Worm (Caenorhabditis elegans) whole organism, young adult: Measurements from ENCODE around the gene Y45G5AL.1.

Experiments
- B0019.2 ChIP-seq: fragments of 200-800 bp; sonication (Bioruptor generic); conservative IDR thresholded peaks from 2 replicates; pipeline ENCODE4 v1.3.6; 2022; ENCODE audit warnings: missing genetic modification reagents, missing genetic modification characterization, missing compliant biosample characterization
- C17E4.6 ChIP-seq: fragments of 200-800 bp; sonication (Bioruptor generic); IDR thresholded peaks from 2 replicates; pipeline ENCODE4 v1.3.6; 2022; ENCODE audit warnings: missing genetic modification reagents, missing genetic modification characterization, missing compliant biosample characterization
- D2030.7 ChIP-seq: fragments of 200-800 bp; sonication (Bioruptor generic); IDR thresholded peaks from 2 replicates; pipeline ENCODE4 v1.3.6; 2022; ENCODE audit warnings: missing genetic modification reagents, missing genetic modification characterization, missing compliant biosample characterization
- F22D6.2 ChIP-seq: sonication (generic microtip); optimal IDR thresholded peaks from 2 replicates; lab custom pipeline; 2016; ENCODE audit warnings: mild to moderate bottlenecking, missing genetic modification characterization, missing compliant biosample characterization
- K11D2.4 ChIP-seq: fragments of 200-800 bp; sonication (Bioruptor generic); IDR thresholded peaks from 2 replicates; pipeline ENCODE4 v1.3.6; 2022; ENCODE audit warnings: missing genetic modification reagents, missing genetic modification characterization, missing compliant biosample characterization
- K12H6.12 ChIP-seq: fragments of 200-800 bp; sonication (Bioruptor generic); optimal IDR thresholded peaks from 2 replicates; lab custom pipeline; 2018; ENCODE audit warnings: mild to moderate bottlenecking, missing genetic modification characterization, missing compliant biosample characterization
- Y53G8AR.9 ChIP-seq: fragments of 200-800 bp; sonication (Bioruptor generic); conservative IDR thresholded peaks from 2 replicates; pipeline ENCODE4 v1.3.6; 2022; ENCODE audit warnings: missing genetic modification reagents, missing genetic modification characterization, missing compliant biosample characterization
- Y56A3A.18 ChIP-seq: fragments of 200-800 bp; sonication (Bioruptor generic); IDR thresholded peaks from 2 replicates; pipeline ENCODE4 v1.3.6; 2022; ENCODE audit warnings: missing genetic modification reagents, missing genetic modification characterization, missing compliant biosample characterization
- Y79H2A.3 ChIP-seq: fragments of 200-800 bp; sonication (Bioruptor generic); conservative IDR thresholded peaks from 2 replicates; pipeline ENCODE4 v1.3.6; 2022; ENCODE audit warnings: missing genetic modification reagents, missing genetic modification characterization, missing compliant biosample characterization
- Y95B8A.8 ChIP-seq: fragments of 200-800 bp; sonication (Bioruptor generic); IDR thresholded peaks from 2 replicates; pipeline ENCODE4 v1.3.6; 2022; ENCODE audit warnings: missing genetic modification reagents, missing genetic modification characterization, missing compliant biosample characterization
- aptf-2 ChIP-seq: fragments of 200-800 bp; sonication (Bioruptor generic); conservative IDR thresholded peaks from 2 replicates; pipeline ENCODE4 v1.3.6; 2022; ENCODE audit warnings: missing genetic modification reagents, missing genetic modification characterization, missing compliant biosample characterization
- attf-5 ChIP-seq: fragments of 200-800 bp; sonication (Bioruptor generic); optimal IDR thresholded peaks from 2 replicates; lab custom pipeline; 2018; ENCODE audit warnings: mild to moderate bottlenecking, missing genetic modification characterization, missing compliant biosample characterization
- attf-6 ChIP-seq: fragments of 200-800 bp; sonication (Bioruptor generic); IDR thresholded peaks from 2 replicates; pipeline ENCODE4 v1.3.6; 2022; ENCODE audit warnings: missing genetic modification reagents, missing genetic modification characterization, missing compliant biosample characterization
- bed-1 ChIP-seq: fragments of 200-800 bp; sonication (Bioruptor generic); IDR thresholded peaks from 2 replicates; pipeline ENCODE4 v1.3.6; 2022; ENCODE audit warnings: missing genetic modification reagents, missing genetic modification characterization, missing compliant biosample characterization
- ceh-58 ChIP-seq: fragments of 200-800 bp; sonication (Bioruptor generic); IDR thresholded peaks from 2 replicates; pipeline ENCODE4 v1.3.6; 2022; ENCODE audit warnings: missing genetic modification characterization, missing compliant biosample characterization
- ceh-79 ChIP-seq: sonication (generic microtip); optimal IDR thresholded peaks from 2 replicates; lab custom pipeline; 2017; ENCODE audit warnings: mild to moderate bottlenecking, missing genetic modification characterization, missing compliant biosample characterization
- die-1 ChIP-seq: sonication (generic microtip); optimal IDR thresholded peaks from 2 replicates; lab custom pipeline; 2016; ENCODE audit warnings: missing genotype, mild to moderate bottlenecking, missing genetic modification characterization, missing compliant biosample characterization
- dox-1 ChIP-seq: fragments of 200-800 bp; sonication (Bioruptor generic); IDR thresholded peaks from 2 replicates; pipeline ENCODE4 v1.3.6; 2022; ENCODE audit warnings: missing genetic modification reagents, missing genetic modification characterization, missing compliant biosample characterization
- efl-1 ChIP-seq: fragments of 150-350 bp; optimal IDR thresholded peaks from 2 replicates; lab custom pipeline; 2014; ENCODE audit warnings: missing biosample characterization, missing genetic modification reagents, missing genetic modification characterization
- ets-4 ChIP-seq: fragments of 200-800 bp; sonication (Bioruptor generic); optimal IDR thresholded peaks from 2 replicates; lab custom pipeline; 2018; ENCODE audit warnings: mild to moderate bottlenecking, missing genetic modification characterization, missing compliant biosample characterization
- gei-17 ChIP-seq: fragments of 200-800 bp; sonication (Bioruptor generic); optimal IDR thresholded peaks from 2 replicates; lab custom pipeline; 2018; ENCODE audit warnings: mild to moderate bottlenecking, missing genetic modification characterization, missing compliant biosample characterization
- hmg-1.2 ChIP-seq: fragments of 200-800 bp; sonication (Bioruptor generic); IDR thresholded peaks from 2 replicates; pipeline ENCODE4 v1.3.6; 2022; ENCODE audit warnings: missing genetic modification reagents, missing genetic modification characterization, missing compliant biosample characterization
- hrde-1 ChIP-seq: sonication (generic microtip); optimal IDR thresholded peaks from 2 replicates; lab custom pipeline; 2016; ENCODE audit warnings: missing genetic modification characterization, mild to moderate bottlenecking, missing compliant biosample characterization, moderate library complexity, missing genotype, missing genetic modification reagents, borderline replicate concordance
- let-526 ChIP-seq: fragments of 200-800 bp; sonication (Bioruptor generic); IDR thresholded peaks from 2 replicates; pipeline ENCODE4 v1.3.6; 2022; ENCODE audit warnings: missing genetic modification reagents, missing genetic modification characterization, missing compliant biosample characterization
- lin-26 ChIP-seq: fragments of 200-800 bp; sonication (Bioruptor generic); IDR thresholded peaks from 2 replicates; pipeline ENCODE4 v1.3.6; 2022; ENCODE audit warnings: missing genetic modification reagents, missing genetic modification characterization, missing compliant biosample characterization
- lir-1 ChIP-seq: fragments of 200-800 bp; sonication (Bioruptor generic); conservative IDR thresholded peaks from 2 replicates; pipeline ENCODE4 v1.3.6; 2022; ENCODE audit warnings: missing genetic modification reagents, missing genetic modification characterization, missing compliant biosample characterization
- madf-6 ChIP-seq: fragments of 200-800 bp; sonication (Bioruptor generic); IDR thresholded peaks from 2 replicates; pipeline ENCODE4 v1.3.6; 2022; ENCODE audit warnings: missing genetic modification reagents, missing genetic modification characterization, missing compliant biosample characterization
- madf-8 ChIP-seq: fragments of 200-800 bp; sonication (Bioruptor generic); conservative IDR thresholded peaks from 2 replicates; pipeline ENCODE4 v1.3.6; 2022; ENCODE audit warnings: missing genetic modification reagents, missing genetic modification characterization, missing compliant biosample characterization
- mcd-1 ChIP-seq: fragments of 200-800 bp; sonication (Bioruptor generic); IDR thresholded peaks from 2 replicates; pipeline ENCODE4 v1.3.6; 2022; ENCODE audit warnings: missing genetic modification reagents, missing genetic modification characterization, missing compliant biosample characterization
- mel-28 ChIP-seq: sonication (generic microtip); optimal IDR thresholded peaks from 2 replicates; lab custom pipeline; 2016; ENCODE audit warnings: borderline replicate concordance, mild to moderate bottlenecking, missing genetic modification characterization, missing compliant biosample characterization
- mes-4 ChIP-seq: sonication (generic microtip); optimal IDR thresholded peaks from 2 replicates; lab custom pipeline; 2016; ENCODE audit warnings: missing genotype, missing genetic modification characterization, missing compliant biosample characterization
- mxl-1 ChIP-seq: sonication (generic microtip); optimal IDR thresholded peaks from 2 replicates; lab custom pipeline; 2016; ENCODE audit warnings: missing genetic modification characterization, missing compliant biosample characterization
- nhr-120 ChIP-seq: fragments of 200-800 bp; sonication (Bioruptor generic); IDR thresholded peaks from 2 replicates; pipeline ENCODE4 v1.3.6; 2022; ENCODE audit warnings: missing genetic modification characterization, missing compliant biosample characterization
- nhr-179 ChIP-seq: sonication (generic microtip); optimal IDR thresholded peaks from 2 replicates; lab custom pipeline; 2016; ENCODE audit warnings: mild to moderate bottlenecking, missing genetic modification characterization, missing compliant biosample characterization
- nhr-27 ChIP-seq: fragments of 200-800 bp; sonication (Bioruptor generic); optimal IDR thresholded peaks from 2 replicates; lab custom pipeline; 2018; ENCODE audit warnings: mild to moderate bottlenecking, missing genetic modification characterization, moderate library complexity, missing compliant biosample characterization
- rec-8 ChIP-seq, 2 experiments: sonication (generic microtip); optimal IDR thresholded peaks; 2 replicates each; lab custom pipeline; 2016; ENCODE audit warnings: mild to moderate bottlenecking in 2 of 2, missing genetic modification characterization in 2 of 2, missing genetic modification reagents in 2 of 2, missing genotype in 2 of 2, missing biosample characterization in 1 of 2, missing compliant biosample characterization in 1 of 2, moderate library complexity in 1 of 2
- sea-2 ChIP-seq: fragments of 200-800 bp; sonication (Bioruptor generic); IDR thresholded peaks from 2 replicates; pipeline ENCODE4 v1.3.6; 2022; ENCODE audit warnings: missing genetic modification characterization, missing compliant biosample characterization
- somi-1 ChIP-seq: fragments of 200-800 bp; sonication (Bioruptor generic); optimal IDR thresholded peaks from 2 replicates; lab custom pipeline; 2018; ENCODE audit warnings: mild to moderate bottlenecking, missing genetic modification characterization, missing compliant biosample characterization
- tbp1 ChIP-seq: fragments of 200-800 bp; sonication (Bioruptor generic); optimal IDR thresholded peaks from 2 replicates; lab custom pipeline; 2018; ENCODE audit warnings: mild to moderate bottlenecking, missing genetic modification characterization, missing compliant biosample characterization
- unc-62 ChIP-seq: fragments of 150-350 bp; optimal IDR thresholded peaks from 2 replicates; lab custom pipeline; 2014; ENCODE audit warnings: missing biosample characterization, missing genetic modification reagents, missing genetic modification characterization
- xnd-1 ChIP-seq: sonication (generic microtip); optimal IDR thresholded peaks from 2 replicates; lab custom pipeline; 2016; ENCODE audit warnings: missing genotype, missing genetic modification reagents, missing genetic modification characterization, missing compliant biosample characterization
- zfh-2 ChIP-seq: fragments of 200-800 bp; sonication (Bioruptor generic); conservative IDR thresholded peaks from 2 replicates; pipeline ENCODE4 v1.3.6; 2022; ENCODE audit warnings: missing genetic modification reagents, missing genetic modification characterization, missing compliant biosample characterization
- zim-3 ChIP-seq: sonication (generic microtip); optimal IDR thresholded peaks from 2 replicates; lab custom pipeline; 2017; ENCODE audit warnings: mild to moderate bottlenecking, missing genetic modification characterization, moderate library complexity, missing compliant biosample characterization
- ztf-22 ChIP-seq: fragments of 200-800 bp; sonication (Bioruptor generic); optimal IDR thresholded peaks from 2 replicates; lab custom pipeline; 2018; ENCODE audit warnings: mild to moderate bottlenecking, missing genetic modification characterization, moderate library complexity, missing compliant biosample characterization
- ztf-25 ChIP-seq: fragments of 200-800 bp; sonication (Bioruptor generic); IDR thresholded peaks from 2 replicates; pipeline ENCODE4 v1.3.6; 2022; ENCODE audit warnings: missing genetic modification reagents, missing genetic modification characterization, missing compliant biosample characterization
- ztf-26 ChIP-seq: sonication (generic microtip); optimal IDR thresholded peaks from 2 replicates; lab custom pipeline; 2017; ENCODE audit warnings: missing genetic modification characterization, missing compliant biosample characterization
- ztf-28 ChIP-seq: fragments of 200-800 bp; sonication (Bioruptor generic); IDR thresholded peaks from 2 replicates; pipeline ENCODE4 v1.3.6; 2022; ENCODE audit warnings: missing genetic modification reagents, missing genetic modification characterization, missing compliant biosample characterization
- ztf-3 ChIP-seq: fragments of 200-800 bp; sonication (Bioruptor generic); optimal IDR thresholded peaks from 2 replicates; lab custom pipeline; 2018; ENCODE audit warnings: mild to moderate bottlenecking, missing genetic modification characterization, missing compliant biosample characterization
- ztf-6 ChIP-seq: fragments of 200-800 bp; sonication (Bioruptor generic); IDR thresholded peaks from 2 replicates; pipeline ENCODE4 v1.3.6; 2022; ENCODE audit warnings: missing genetic modification reagents, missing genetic modification characterization, missing compliant biosample characterization

Gene Y45G5AL.1

ce11 chrV:4186453-4187143, 42.3 kb downstream of the Y45G5AL.1 start (continued):
- TF ChIP-seq K11D2.4 (GFP tag; lab: Robert Waterston, UW) (0 out of 2 replicates have a peak, but pooled peaks have one; percentile 30), hrde-1 (tag; lab: Kevin White, UChicago) (no peak), F22D6.2 (tag; lab: Kevin White, UChicago) (no peak), zfh-2 (GFP tag; lab: Robert Waterston, UW) (peak; percentile 65), C17E4.6 (GFP tag; lab: Robert Waterston, UW) (no peak), ztf-28 (GFP tag; lab: Robert Waterston, UW) (no peak), mcd-1 (GFP tag; lab: Robert Waterston, UW) (peak; percentile 16; the same call in 1 of the 2 replicates), lir-1 (GFP tag; lab: Robert Waterston, UW) (no peak), B0019.2 (GFP tag; lab: Robert Waterston, UW) (no peak), Y53G8AR.9 (GFP tag; lab: Robert Waterston, UW) (no peak), ceh-58 (GFP tag; lab: Robert Waterston, UW) (no peak), aptf-2 (no peak), mxl-1 (no peak), ztf-25 (GFP tag; lab: Robert Waterston, UW) (no peak), xnd-1 (no peak), Y56A3A.18 (no peak), somi-1 (GFP tag; lab: Kevin White, UChicago) (peak; percentile 26), sea-2 (GFP tag; lab: Robert Waterston, UW) (no peak), ztf-22 (peak; percentile 62), Y95B8A.8 (no peak), bed-1 (GFP tag; lab: Robert Waterston, UW) (no peak), Y79H2A.3 (no peak), dox-1 (no peak), hmg-1.2 (GFP tag; lab: Robert Waterston, UW) (no peak), nhr-27 (tag; lab: Kevin White, UChicago) (no peak), D2030.7 (GFP tag; lab: Robert Waterston, UW) (no peak), nhr-179 (tag; lab: Kevin White, UChicago) (no peak), lin-26 (GFP tag; lab: Robert Waterston, UW) (peak; percentile 50; the same call in 1 of the 2 replicates), madf-6 (GFP tag; lab: Robert Waterston, UW) (no peak), mel-28 (tag; lab: Kevin White, UChicago) (no peak), tbp1 (GFP tag; lab: Kevin White, UChicago) (peak; percentile 36), attf-5 (GFP tag; lab: Kevin White, UChicago) (no peak), K12H6.12 (tag; lab: Kevin White, UChicago) (no peak), unc-62 (GFP tag; lab: Kevin White, UChicago) (no peak), attf-6 (GFP tag; lab: Robert Waterston, UW) (no peak), nhr-120 (GFP tag; lab: Robert Waterston, UW) (no peak), ztf-26 (tag; lab: Kevin White, UChicago) (peak; percentile 61), madf-8 (GFP tag; lab: Robert Waterston, UW) (no peak), ztf-6 (GFP tag; lab: Robert Waterston, UW) (no peak), efl-1 (GFP tag; lab: Kevin White, UChicago) (no peak), gei-17 (GFP tag; lab: Kevin White, UChicago) (no peak), ztf-3 (GFP tag; lab: Kevin White, UChicago) (no peak), ets-4 (no peak), mes-4 (tag; lab: Kevin White, UChicago) (no peak), ceh-79 (peak; percentile 42), zim-3 (tag; lab: Kevin White, UChicago) (no peak), let-526 (GFP tag; lab: Robert Waterston, UW) (0 out of 2 replicates have a peak, but pooled peaks have one; percentile 19), die-1 (tag; lab: Kevin White, UChicago) (no peak), rec-8 (tag; optimal IDR thresholded peaks at IDR 0.05; lab: Kevin White, UChicago) (no peak)
